Fruit fly (Drosophila melanogaster) ovary, adult (tissue): ENCODE measurements around the gene nesd.

ENCODE experiments used
- CG17801 ChIP-seq: fragments of 200-800 bp; optimal IDR thresholded peaks from 2 replicates; lab custom pipeline; 2019; ENCODE audit warnings: missing biosample characterization, mild to moderate bottlenecking, missing genetic modification characterization, moderate library complexity; ENCODE audit not compliant: partially characterized antibody

The nesd gene

DNA sequence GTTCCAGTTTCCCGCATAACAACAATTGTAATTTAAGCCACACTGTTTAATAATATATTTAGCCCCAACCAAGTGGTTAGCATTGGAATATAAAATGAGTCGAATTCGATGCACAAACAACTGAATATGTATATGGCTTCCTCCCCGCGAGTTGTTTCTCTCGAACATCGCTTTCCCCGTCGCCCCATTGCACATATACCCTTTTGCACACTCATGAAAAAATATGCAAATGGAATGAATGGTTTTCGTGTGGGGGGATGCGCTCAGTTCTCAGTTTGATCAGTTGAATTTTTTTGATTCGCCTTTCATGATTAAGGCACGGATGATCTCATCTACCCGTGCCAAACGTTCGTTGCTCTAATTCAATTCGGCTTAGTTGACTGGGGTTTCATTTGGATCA is 13.0 kb upstream of the nesd start:
- TF ChIP-seq CG17801 (GFP tag; lab: Kevin White, UChicago): no peak

DNA sequence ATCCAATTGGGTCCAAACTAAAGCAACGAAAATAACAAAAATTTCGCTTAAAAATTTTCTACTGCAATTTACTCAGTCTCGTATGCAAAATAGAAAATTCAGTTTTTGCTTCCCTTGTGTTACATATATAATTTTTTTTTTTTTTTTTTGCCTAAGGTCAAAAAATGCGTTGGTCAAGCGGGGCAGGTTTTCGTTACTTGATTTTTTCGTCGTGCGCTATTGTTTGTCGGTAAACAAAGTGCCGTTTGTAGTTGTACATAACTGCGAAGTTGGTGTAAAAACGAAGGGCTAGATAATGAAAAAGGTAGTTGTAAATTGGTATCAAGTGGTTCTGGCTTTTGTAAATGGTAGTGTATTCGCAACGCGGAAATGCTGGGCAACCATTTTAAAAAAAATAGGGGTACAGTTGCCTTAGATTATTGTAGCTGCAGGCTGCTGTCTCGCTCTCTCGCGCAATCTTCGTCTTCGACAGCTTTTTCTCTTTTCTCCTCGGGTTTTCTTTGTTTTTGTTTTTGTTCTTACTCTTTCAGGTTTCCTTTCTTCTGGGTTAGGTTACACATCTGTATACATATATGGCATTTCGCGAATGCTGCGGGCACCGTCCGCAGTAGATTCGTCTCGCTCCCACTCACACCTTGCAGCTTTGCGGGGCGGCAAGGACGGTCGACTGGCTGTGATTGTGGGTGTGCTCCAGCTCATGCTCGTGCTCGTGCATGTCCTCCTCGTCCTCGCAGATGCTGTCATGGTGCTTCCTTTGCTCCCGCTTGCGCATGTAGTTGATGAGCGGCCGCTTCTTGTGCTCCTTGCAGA is 11.4 kb upstream of the nesd start:
- TF ChIP-seq CG17801 (GFP tag; lab: Kevin White, UChicago): no peak

DNA sequence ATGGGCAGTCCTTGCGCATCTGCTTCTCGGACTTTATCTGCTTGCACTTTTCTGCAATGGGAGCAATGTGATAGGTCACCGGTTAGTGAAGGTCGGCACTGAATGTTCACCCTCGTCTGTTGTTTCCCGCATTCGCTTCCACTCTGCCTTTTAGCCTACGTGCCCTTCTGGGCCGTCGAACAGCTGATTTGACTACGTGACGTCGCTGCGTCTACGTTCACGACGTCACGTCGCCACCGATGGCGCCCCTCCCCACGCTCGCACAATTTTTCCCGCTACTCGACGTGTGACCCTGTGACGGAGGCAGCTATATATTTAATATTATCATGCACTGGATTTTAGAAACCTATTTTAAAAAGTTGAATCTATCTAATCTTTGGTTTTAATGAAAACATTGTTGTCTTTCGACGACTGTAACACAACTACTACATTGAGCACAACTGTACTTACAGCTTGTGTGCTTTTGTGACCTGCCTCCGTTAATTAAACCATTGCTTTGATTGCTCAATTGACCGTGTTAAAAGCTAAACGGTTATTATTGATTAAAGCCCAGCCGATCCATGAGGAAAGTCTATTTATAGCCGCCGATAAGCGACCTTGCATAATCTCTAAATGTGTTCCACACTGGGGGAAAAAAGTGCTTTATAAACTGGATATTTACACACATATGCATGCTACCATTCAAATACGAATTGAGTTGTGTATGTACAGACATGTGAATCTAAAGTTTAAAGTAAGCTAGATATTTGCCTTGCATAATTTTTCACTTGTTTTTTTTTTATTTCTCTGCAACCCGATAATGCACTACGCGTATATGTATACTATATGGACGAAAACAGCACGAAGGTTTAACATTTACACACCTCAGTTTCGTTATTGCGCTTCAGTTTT is 10.6 kb upstream of the nesd start:
- TF ChIP-seq CG17801 (GFP tag; lab: Kevin White, UChicago): no peak

DNA sequence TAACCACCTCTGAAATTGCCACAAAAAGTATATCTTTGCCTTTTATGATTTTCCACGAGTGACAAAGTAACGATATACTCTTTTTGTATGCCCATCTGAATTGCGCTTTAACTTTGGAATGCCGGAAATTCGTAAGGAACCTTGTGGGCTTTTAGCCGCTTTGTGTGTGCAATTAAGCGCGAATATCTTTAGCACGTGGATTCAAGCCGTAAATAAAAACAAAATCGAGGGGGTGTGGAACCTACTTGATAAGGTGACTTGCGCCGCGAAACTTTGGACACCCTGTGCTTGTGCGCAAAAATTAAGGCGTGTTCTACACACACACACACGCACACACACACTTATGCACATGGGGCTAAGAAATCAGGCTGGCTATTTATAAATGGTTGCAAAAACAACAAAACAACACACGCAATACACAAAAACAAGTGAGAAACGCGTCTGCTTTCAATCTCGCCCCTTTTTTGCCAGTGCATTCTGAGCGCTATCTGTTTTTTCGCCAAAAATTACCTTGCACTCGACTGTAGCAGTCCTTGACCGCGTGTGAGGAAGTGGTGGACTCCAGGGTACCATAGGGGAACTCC is 9.6 kb upstream of the nesd start:
- no peak for TF ChIP-seq CG17801 (GFP tag; lab: Kevin White, UChicago)

DNA sequence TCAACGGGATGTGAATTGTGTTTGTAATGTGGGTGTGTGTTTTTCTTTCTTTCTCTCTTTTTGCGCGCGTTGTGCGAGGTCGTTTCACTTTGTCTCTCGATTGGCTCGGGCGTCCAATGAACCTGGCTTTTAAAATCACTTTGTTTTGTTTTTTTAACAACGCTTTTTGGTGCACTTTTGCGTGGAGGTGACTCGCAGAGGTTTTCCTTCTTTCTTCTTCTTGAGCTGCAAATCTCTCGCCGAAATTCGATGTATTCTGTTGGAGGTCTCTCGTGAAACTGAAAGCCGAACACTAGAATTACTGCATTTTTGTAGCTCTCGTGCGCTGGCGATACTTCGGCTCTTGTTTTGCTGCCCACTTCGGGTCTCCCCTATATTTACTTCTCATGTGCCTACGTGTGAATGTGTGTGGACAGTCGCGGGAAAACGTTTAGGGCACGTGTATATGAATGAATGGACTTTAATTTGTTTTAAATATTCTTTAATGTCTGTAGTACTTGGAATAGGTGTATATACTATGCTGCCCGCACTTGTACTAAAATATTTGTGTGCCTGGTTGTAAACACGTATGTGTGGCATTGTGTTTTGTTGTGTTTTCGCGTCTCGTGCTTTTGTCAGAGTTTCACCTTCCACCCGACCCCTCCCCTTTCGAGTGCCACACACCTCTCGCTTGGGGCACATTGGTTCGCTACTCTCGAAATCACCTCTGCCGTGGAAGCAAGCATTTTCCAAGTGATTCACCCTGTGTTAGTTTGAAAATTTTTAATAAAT is 8.8 kb upstream of the nesd start, which contains the start of gene fok:
fok (minus strand) TSS at position 286 of the 771 bp plus-strand sequence.
- TF ChIP-seq CG17801 (GFP tag; lab: Kevin White, UChicago): peak; percentile 97

DNA sequence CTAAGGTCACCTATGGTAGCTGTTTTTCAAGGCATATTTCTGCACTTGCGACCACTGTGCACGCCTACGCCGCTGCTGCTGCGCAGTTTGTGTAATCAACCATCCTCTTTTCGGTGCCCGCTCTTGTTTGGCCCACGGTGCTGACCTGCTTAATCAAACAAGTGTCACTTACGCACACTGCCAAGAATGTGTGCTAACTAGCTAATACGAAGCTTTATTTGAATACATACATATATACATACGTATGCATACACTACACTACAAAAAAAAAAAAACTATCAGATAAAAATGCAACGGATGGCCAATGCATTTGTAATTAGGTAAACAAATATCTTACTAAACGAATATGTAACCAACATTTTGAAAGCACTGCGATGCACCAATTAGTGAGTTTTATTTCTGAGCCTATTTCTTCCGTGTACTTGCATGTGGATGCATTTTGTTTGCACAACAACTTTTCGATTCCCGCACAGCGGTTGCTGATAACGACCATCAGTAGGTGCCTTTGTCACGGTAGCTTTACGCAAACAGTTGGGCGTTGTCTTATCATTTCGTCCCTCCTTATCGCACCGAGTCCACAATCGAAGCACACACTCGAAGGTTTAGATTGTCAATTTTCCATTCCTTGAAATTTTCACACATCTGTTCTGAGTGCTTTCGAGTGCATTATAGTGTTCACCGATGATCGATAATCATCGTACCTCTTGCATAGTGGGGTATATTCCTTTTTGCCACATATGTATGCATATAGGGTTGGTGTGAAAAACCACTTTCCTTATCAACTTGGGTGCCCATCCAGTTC is 7.3 kb upstream of the nesd start:
- peak; percentile 36 for TF ChIP-seq CG17801 (GFP tag; lab: Kevin White, UChicago)

DNA sequence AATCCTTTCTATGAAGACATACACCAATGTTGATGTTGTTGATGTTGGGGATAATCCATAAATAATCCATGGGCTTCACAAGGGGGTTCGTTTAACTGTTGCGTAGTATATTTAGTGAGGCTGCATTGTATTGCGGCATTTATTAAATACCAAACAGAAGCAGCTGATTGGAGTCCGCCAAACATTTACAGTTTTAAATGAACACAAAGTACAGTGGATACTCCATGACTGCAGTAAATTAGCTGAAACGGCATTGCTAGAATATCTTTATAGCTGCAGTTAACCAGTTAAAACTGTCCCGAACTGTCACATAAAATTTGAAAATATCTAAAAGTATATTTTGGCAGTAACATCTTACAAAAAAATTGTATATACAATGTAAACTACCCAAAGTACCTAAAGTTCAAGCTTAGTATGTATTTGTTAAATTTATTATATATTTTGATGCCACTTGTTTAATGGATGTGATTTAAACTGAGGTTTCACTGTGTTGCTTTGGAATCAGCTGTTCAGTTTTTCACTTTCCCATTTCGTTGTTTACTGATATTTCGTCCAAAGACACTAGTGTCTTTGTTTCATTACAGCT is 2.6 kb upstream of the nesd start, which contains the start of the genes CG10747 and Pyroxd1:
CG10747 (minus strand) TSS at position 255 of the 586 bp plus-strand sequence.
Pyroxd1 (plus strand) TSS at position 342 of the 586 bp plus-strand sequence.
- peak; percentile 99 for TF ChIP-seq CG17801 (GFP tag; lab: Kevin White, UChicago)

DNA sequence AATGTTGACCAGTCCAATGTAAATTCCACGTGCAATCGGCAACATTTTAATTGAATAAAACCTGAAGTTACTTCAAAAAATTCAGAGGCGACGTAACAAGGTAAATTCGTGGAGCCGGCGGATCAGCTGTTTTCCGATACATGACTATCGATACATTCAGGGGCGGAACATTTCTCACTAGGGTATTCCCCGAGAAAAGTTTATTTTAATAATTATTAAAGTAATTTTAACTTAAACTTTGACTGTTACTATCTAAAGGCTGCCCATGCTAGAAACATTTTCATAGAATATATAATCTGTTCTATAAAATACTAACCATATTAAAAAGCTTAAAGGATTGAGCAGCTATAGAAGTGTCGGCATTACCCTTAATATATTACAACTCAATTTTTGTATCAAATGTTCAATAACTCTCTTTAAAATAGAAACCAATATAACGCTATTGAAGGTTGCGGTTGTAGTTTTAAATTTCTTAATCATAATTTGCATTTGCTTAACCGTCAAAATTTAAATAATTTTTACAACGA is 3.4 kb downstream of the nesd start, which contains the start of the genes mRpS18B and Kua:
mRpS18B (minus strand) TSS at position 149 of the 527 bp plus-strand sequence.
Kua (plus strand) TSS at position 477 of the 527 bp plus-strand sequence.
- no peak for TF ChIP-seq CG17801 (GFP tag; lab: Kevin White, UChicago)

DNA sequence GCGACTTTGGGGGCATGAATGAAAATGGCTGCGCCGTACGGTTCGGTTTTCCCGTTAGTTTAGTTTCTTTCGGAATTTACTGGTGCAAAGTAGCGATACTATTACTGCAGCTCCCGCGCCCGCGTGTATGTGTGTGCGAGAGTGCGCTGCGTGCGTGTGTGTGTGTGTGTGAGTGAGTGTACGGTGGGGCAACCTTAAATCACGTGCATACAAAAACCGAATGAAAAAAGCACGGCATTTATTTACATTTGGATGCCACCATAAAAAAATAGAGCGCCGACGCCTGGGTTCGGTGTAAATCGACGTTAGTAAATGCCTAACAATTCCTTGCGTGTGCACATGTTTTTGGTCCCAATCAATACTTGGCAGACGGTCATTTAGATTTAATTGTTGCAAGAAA is 4.0 kb downstream of the nesd start:
- no peak for TF ChIP-seq CG17801 (GFP tag; lab: Kevin White, UChicago)

DNA sequence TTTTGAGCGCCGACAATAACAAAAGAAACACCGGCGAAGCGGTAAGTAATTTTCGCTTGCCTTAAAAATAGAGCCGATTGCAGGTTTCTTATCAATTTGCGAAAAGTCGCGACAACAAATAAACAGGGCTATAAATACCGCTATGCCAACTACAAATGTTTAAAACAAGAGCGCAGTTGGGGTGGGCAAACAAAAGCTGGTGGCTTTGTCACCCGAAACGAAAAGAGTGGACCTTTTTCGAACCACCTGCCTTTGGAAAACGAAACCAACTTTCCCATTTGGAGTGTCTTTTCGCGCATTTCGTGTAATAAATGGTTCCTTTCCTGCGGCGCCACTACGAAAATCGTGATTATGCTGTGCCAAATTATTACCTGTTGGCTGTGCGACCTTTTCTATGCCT is 4.4 kb downstream of the nesd start:
- TF ChIP-seq CG17801 (GFP tag; lab: Kevin White, UChicago): no peak

DNA sequence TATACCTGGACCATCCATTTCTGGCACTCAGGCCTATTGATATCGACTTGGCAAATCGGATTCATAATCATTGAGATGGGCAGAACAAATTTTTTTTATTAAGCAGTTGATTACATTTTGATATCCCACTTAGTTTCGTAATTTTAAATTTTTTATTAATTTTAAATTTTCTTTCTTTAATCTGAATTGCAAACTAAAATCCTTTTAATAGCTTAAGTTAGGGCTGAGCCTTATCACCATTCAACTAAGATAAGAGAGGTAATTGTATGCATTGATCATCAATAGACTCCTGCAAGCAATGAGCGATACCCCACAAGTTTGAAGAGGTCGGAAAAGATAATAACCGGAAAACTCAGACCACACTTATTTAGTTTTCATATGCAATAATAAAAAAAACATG is 10.3 kb downstream of the nesd start, which contains the start of gene CG13970:
CG13970 (minus strand) TSS at position 101 of the 400 bp plus-strand sequence.
- TF ChIP-seq CG17801 (GFP tag; lab: Kevin White, UChicago): no peak

DNA sequence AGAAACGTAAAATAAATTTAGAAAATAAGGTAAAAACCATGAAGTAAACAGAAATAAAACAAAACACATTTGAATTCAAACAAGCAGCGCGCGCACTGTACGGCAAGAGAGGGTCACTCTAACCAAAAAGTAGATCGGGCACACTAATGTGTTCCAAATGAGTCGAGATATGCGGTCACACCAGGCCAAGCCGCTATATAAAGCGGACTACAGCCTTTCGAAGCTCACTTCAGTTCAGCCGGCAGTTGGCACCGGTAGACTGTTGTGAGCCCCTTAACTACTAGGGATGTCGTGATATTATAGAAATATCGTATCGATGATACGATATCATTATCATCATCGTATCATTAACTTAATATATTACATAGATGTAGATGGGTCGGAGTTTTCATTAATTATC is 10.8 kb downstream of the nesd start:
- peak; percentile 4 for TF ChIP-seq CG17801 (GFP tag; lab: Kevin White, UChicago)

DNA sequence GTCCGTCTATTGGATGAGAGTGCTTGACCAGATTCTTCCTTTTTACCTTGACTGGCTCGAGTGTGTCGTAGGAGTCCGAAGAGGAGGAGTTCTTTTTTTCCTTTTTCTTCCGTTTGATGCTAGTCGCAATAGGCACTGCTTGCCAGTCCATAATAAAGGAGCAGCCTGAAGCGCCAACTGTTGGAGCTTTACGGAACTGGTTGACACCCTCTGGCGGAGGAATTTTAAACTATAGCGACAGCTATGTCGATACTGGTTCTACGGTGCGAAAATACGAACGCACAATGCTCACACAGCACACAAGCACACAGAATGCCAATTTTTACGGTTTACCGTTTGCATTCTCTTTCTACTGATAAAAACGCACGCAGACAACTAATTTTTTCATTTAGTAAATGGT is 12.8 kb downstream of the nesd start:
- no peak for TF ChIP-seq CG17801 (GFP tag; lab: Kevin White, UChicago)
